Fruit fly (Drosophila melanogaster) whole organism, prepupa: ENCODE measurements around the gene CG13454.

Experiments
- Blimp-1 ChIP-seq: fragments of 200-800 bp; sonication (Bioruptor generic); optimal IDR thresholded peaks from 3 replicates; lab custom pipeline; 2017; ENCODE audit warnings: missing biosample characterization, missing genetic modification characterization, mild to moderate bottlenecking, moderate library complexity, missing genetic modification reagents
- CG10631 ChIP-seq: fragments of 200-800 bp; sonication (Bioruptor generic); optimal IDR thresholded peaks from 2 replicates; lab custom pipeline; 2016; ENCODE audit warnings: missing biosample characterization, missing genetic modification characterization
- Lpt ChIP-seq: fragments of 200-800 bp; sonication (Bioruptor generic); optimal IDR thresholded peaks from 3 replicates; lab custom pipeline; 2016; ENCODE audit warnings: missing biosample characterization, missing genetic modification characterization
- Smox ChIP-seq: fragments of 200-800 bp; sonication (Bioruptor generic); optimal IDR thresholded peaks from 3 replicates; lab custom pipeline; 2016; ENCODE audit warnings: missing biosample characterization, missing genetic modification characterization
- achi ChIP-seq: fragments of 200-800 bp; sonication (Bioruptor generic); optimal IDR thresholded peaks from 3 replicates; lab custom pipeline; 2016; ENCODE audit warnings: missing biosample characterization, missing genetic modification characterization
- net ChIP-seq: fragments of 200-800 bp; sonication (Bioruptor generic); optimal IDR thresholded peaks from 3 replicates; lab custom pipeline; 2016; ENCODE audit warnings: missing biosample characterization, missing genetic modification characterization
- vri ChIP-seq: fragments of 200-800 bp; sonication (Bioruptor generic); optimal IDR thresholded peaks from 3 replicates; lab custom pipeline; 2016; ENCODE audit warnings: missing biosample characterization, mild to moderate bottlenecking, missing genetic modification characterization

dm6 chr3L:15523806-15524346, 7.0 kb upstream of the CG13454 start, which contains the start of gene CG7945:
- peak; percentile 24 for TF ChIP-seq vri (GFP tag; lab: Kevin White, UChicago)
- TF ChIP-seq Blimp-1 (GFP tag; lab: Kevin White, UChicago): no peak
- no peak for TF ChIP-seq achi (GFP tag; lab: Kevin White, UChicago)
- no peak for TF ChIP-seq Lpt
- TF ChIP-seq CG10631 (GFP tag; lab: Kevin White, UChicago): no peak
- TF ChIP-seq Smox: no peak
- no peak for TF ChIP-seq net (GFP tag; lab: Kevin White, UChicago)
